Fruit fly (Drosophila melanogaster): ENCODE results near the gene CG7886.

CG7886 gene

DNA sequence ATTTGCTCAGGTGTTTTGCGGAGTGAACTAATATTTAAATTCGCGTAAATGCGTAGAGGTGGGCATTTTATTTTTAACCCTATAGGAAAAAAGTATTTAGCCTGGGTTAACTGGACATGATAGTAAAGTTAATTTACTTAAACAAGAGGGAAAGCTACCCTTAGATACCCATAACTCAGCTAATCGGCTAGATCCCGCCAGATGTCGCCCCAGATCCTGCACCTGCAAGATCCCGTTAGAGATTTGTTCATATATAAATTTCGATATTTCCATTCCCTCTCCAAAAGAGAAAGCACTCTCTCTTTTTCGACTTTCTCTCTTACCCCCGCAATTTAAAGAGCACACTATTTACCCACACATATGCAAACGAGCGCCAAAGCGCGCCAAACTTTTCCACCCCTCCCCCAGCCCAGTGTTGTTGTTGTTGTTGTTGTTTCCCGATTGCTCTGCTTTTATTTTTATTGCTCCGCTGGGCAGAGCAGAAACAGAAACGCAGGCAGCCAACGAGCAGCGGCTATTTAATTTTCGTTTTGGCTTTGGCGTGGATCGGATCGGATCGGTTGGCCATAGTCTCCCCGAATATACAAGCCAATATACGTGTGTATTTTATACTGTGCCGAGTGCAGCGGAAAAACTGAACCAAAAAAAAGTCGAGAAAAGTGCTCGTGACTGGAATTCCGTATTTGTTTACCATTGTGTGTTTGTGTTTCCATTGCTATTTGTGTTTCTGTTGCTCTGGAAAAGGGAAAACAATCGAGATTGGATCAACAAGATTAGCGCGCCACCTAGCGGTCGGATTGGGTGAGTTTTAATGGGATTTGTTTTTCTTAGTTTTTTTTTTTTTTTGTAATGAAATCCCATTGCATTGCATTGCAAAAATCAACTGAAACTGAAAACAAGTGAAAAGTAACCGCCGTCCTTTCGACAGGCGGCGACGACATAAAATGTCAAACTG lies 65.4 kb downstream of the CG7886 start, which contains the start of gene stumps (continued):
- TF ChIP-seq CG10321 (GFP tag; IDR thresholded peaks at IDR 0.05) (no peak), tna (GFP tag; IDR thresholded peaks at IDR 0.05; ENCODE audit: partially characterized antibody) (no peak), CG17612 (GFP tag; IDR thresholded peaks at IDR 0.05) (no peak), wor (GFP tag; IDR thresholded peaks at IDR 0.05) (no peak), fd96Cb (tag; optimal IDR thresholded peaks at IDR 0.05) (no peak), CG17829 (tag; optimal IDR thresholded peaks at IDR 0.05) (no peak), so (GFP tag; IDR thresholded peaks at IDR 0.05) (peak; percentile 72; the same call in 2 of the 3 replicates), CG2199 (GFP tag; IDR thresholded peaks at IDR 0.05) (peak; percentile 70; the same call in 2 of the 3 replicates), danr (GFP tag; IDR thresholded peaks at IDR 0.05) (no peak), HLH4C (GFP tag; IDR thresholded peaks at IDR 0.05; ENCODE audit: partially characterized antibody) (no peak), Rx (GFP tag; IDR thresholded peaks at IDR 0.05) (no peak), bcd (GFP tag; optimal IDR thresholded peaks at IDR 0.05) (no peak), CG7271 (tag; optimal IDR thresholded peaks at IDR 0.05) (no peak), Adf1 (GFP tag; IDR thresholded peaks at IDR 0.05) (peak; percentile 80), CG10366 (GFP tag; IDR thresholded peaks at IDR 0.05) (no peak), psq (GFP tag; optimal IDR thresholded peaks at IDR 0.05) (no peak), E2f2 (GFP tag; IDR thresholded peaks at IDR 0.05) (no peak; the same call in 1 of the 2 replicates), Camta (GFP tag; optimal IDR thresholded peaks at IDR 0.05) (no peak), CG2129 (GFP tag; IDR thresholded peaks at IDR 0.05; ENCODE audit: partially characterized antibody) (no peak), Fer3 (tag; optimal IDR thresholded peaks at IDR 0.05) (no peak), Myb (GFP tag; optimal IDR thresholded peaks at IDR 0.05) (no peak), CG12219 (GFP tag; optimal IDR thresholded peaks at IDR 0.05) (no peak), ash1 (GFP tag; optimal IDR thresholded peaks at IDR 0.05) (no peak), Dad (GFP tag; optimal IDR thresholded peaks at IDR 0.05) (no peak), ssp (GFP tag; IDR thresholded peaks at IDR 0.05) (no peak), CG7357 (GFP tag; IDR thresholded peaks at IDR 0.05) (no peak), CG12104 (GFP tag; optimal IDR thresholded peaks at IDR 0.05) (no peak), CG13287 (GFP tag; IDR thresholded peaks at IDR 0.05; ENCODE audit: partially characterized antibody) (peak; percentile 9; the same call in 1 of the 2 replicates), sna (GFP tag; IDR thresholded peaks at IDR 0.05; ENCODE audit: partially characterized antibody) (no peak), tgo (GFP tag; IDR thresholded peaks at IDR 0.05) (no peak), CG12769 (tag; optimal IDR thresholded peaks at IDR 0.05) (peak; percentile 78), stc (GFP tag; IDR thresholded peaks at IDR 0.05) (no peak), Fer2 (tag; optimal IDR thresholded peaks at IDR 0.05) (no peak), CG3163 (GFP tag; optimal IDR thresholded peaks at IDR 0.05) (peak; percentile 94), toy (GFP tag; IDR thresholded peaks at IDR 0.05) (no peak), dm (GFP tag; optimal IDR thresholded peaks at IDR 0.05) (no peak), bbx (GFP tag; IDR thresholded peaks at IDR 0.05; ENCODE audit: partially characterized antibody) (0 out of 2 replicates have a peak, but pooled peaks have one; percentile 7), mam (GFP tag; optimal IDR thresholded peaks at IDR 0.05) (no peak), wdn (GFP tag; IDR thresholded peaks at IDR 0.05) (no peak), br (optimal IDR thresholded peaks at IDR 0.05) (no peak), CHES-1-like (GFP tag; optimal IDR thresholded peaks at IDR 0.05) (no peak), Gug (GFP tag; IDR thresholded peaks at IDR 0.05) (no peak), CG4328 (GFP tag; optimal IDR thresholded peaks at IDR 0.05) (no peak), CTCF (GFP tag; optimal IDR thresholded peaks at IDR 0.05) (peak; percentile 87), CG10274 (GFP tag; optimal IDR thresholded peaks at IDR 0.05) (no peak), CG6854 (GFP tag; optimal IDR thresholded peaks at IDR 0.05) (no peak), twi (tag; optimal IDR thresholded peaks at IDR 0.05) (no peak), CG5180 (GFP tag; optimal IDR thresholded peaks at IDR 0.05) (no peak), CG7556 (GFP tag; optimal IDR thresholded peaks at IDR 0.05) (no peak), CG15269 (tag; optimal IDR thresholded peaks at IDR 0.05) (no peak)

All from whole organism, embryonic.